Worm (Caenorhabditis elegans) whole organism, L4/young adult: ENCODE data around the gene vps-53.
A peak's percentile ranks its signal among the peaks of the same experiment; 100 is the strongest.

Source experiments
- W03F9.2 ChIP-seq: fragments of 150-350 bp; optimal IDR thresholded peaks from 2 replicates; lab custom pipeline; 2014; ENCODE audit warnings: missing biosample characterization, missing genetic modification characterization
- dao-5 ChIP-seq: sonication (generic microtip); optimal IDR thresholded peaks from 2 replicates; lab custom pipeline; 2016; ENCODE audit warnings: missing genotype, missing genetic modification characterization, moderate library complexity, missing compliant biosample characterization
- him-1 ChIP-seq: sonication (generic microtip); optimal IDR thresholded peaks from 2 replicates; lab custom pipeline; 2016; ENCODE audit warnings: missing genotype, missing genetic modification reagents, missing genetic modification characterization, missing compliant biosample characterization

vps-53 gene

DNA sequence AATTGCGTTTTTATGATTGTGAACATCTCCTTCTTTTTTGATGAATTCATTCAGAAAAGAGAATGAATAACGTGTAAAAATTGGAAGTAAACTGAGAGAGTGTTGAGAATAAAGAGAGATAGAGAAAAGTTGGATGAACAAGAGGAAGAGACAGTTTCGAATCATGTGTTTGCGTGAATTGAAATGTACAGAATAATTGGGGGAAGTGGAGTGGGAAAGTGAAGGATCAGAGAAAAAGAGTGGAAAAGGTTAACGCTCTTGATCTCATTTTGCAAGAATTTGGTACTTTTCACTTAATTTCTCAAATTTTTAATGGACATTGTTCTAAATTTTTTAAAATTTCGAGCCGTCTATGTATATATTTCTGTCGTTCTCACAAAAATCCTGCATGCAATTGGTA lies 24.0 kb downstream of the vps-53 start:
- TF ChIP-seq dao-5 (tag; lab: Kevin White, UChicago), result no peak
- TF ChIP-seq him-1 (tag; lab: Kevin White, UChicago), result no peak
- TF ChIP-seq W03F9.2, result no peak

DNA sequence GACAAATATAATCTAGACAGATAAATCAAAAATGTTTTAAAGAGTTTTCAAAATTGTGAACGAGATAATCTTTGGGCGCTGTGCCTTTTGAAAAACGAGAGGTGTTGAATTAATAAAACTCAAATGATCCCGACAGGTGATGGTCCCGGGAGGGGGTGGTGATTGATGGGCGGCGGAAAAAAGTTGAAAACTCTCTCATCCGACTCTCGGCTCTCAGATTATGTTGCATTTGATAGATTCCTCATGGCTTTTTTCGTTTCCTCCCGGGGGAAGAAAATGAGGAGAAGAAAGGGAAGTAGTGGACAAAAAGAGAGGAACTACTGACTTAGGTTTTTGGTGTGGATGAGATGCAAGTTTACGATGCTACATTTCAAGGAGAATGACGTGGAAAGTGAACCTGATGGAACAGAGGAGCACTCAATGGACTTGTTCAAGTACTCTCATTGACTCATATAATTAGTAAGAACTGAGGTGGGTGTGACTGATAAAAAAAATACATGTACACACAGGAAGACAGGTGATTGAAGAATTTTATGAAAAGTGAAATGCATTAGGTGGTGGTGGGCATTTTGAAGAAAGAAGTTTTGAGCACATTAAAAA lies 25.9 kb downstream of the vps-53 start:
- TF ChIP-seq him-1 (tag; lab: Kevin White, UChicago) (no peak), dao-5 (tag; lab: Kevin White, UChicago) (no peak)

DNA sequence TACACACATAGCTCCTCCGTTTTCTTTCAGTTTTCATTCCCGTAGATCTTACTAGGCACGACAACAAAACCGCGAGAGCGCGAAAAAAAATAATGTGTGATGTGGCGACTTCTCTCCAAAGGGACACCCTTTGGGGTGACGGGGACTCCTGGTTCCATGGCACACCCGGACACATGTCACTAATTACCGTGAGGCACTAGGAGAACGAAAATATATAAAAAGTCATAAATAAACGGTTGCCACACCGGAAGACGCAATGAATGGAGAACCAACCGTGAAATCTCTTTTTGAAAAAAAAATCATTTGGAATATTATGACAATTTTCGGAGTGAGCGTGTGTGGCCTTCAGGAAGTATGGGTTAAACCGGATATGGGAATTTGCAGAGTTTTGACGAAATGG lies 26.9 kb downstream of the vps-53 start:
- TF ChIP-seq W03F9.2 (no peak), dao-5 (tag; lab: Kevin White, UChicago) (no peak), him-1 (tag; lab: Kevin White, UChicago) (no peak)

DNA sequence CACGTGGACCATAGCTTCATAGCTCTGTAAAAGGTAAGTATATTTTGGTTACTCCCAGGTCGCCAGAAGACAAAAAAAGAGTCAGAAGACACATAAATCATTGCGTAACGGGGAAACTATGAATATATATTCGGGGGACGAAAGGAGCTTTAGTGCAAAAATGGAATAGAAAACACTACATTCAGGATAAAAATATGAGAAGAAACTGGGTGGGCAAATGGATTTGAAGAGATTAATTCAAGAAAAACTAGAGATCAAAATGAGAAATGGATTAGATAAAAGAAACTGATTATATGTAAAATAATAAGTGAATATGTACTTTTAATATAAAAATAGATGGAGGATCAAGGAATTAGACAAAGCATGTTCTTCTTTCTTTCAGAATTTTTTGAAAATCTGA lies 29.9 kb downstream of the vps-53 start, which contains the start of gene C07A9.12:
Gene C07A9.12, minus strand, starts transcription at position 101 of the 400 bp plus-strand sequence.
- TF ChIP-seq W03F9.2, result no peak
- no peak for TF ChIP-seq him-1 (tag; lab: Kevin White, UChicago)
- no peak for TF ChIP-seq dao-5 (tag; lab: Kevin White, UChicago)

DNA sequence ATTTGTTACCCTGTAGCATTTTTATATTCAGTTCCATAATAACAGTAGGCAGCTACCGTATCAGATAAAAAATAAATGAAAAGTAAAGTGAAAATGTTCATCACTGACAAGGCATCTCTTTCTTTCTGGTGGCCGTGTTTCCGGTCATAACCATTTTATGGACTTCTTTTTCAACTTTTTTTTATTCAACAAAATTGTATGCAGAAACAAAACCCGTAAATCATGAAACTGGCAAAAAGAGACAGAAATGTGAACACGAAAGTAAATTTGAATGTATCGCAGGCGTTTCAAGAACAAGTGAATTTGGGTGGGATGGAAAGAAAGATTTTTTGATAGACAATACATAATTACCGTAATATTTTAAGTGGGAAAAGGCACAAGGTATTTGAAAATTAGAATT lies 32.2 kb downstream of the vps-53 start, which contains the start of gene clec-162:
Gene clec-162, minus strand, starts transcription at position 101 of the 400 bp plus-strand sequence.
- TF ChIP-seq W03F9.2 (no peak), dao-5 (tag; lab: Kevin White, UChicago) (no peak), him-1 (tag; lab: Kevin White, UChicago) (no peak)

DNA sequence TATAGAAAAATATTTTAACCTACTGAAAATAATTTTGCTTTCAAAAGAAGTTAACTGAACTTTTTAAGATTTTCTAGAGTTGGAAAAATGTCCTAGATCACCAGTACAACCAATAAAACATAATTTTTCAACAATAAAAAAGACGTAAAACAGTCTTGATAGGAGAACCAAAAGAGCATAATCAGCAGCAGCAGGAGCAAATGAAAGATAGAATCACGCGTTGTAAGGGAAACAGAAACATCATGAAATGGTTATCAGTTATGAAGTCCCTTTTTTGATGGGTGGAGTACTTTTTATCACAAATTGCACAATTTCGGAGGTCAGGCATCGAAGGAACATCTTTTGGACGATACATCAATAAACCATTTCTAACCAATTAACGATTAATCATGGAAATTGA lies 35.3 kb downstream of the vps-53 start:
- no peak for TF ChIP-seq W03F9.2
- TF ChIP-seq dao-5 (tag; lab: Kevin White, UChicago), result no peak
- TF ChIP-seq him-1 (tag; lab: Kevin White, UChicago), result no peak

DNA sequence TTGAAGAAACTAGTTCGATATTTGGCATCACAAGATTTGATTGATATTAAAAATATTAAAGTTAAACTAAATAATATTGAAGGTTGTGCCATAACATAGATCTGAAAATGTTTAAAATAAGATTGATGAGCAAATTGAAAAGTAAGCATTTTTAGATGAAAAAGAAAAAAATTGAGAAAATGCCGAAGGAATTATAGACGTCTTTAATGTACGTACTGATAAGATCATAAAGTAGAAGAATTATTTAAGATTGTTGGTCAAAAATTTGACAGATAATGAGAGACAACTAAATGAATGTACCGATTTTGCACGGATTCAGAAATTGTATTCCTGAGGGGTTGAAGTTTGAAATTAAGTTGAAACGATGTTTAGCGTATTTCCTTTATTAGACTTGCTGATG lies 37.1 kb downstream of the vps-53 start, which contains the start of gene ncx-7:
Gene ncx-7, minus strand, starts transcription at position 101 of the 400 bp plus-strand sequence.
- TF ChIP-seq dao-5 (tag; lab: Kevin White, UChicago) (no peak), W03F9.2 (no peak), him-1 (tag; lab: Kevin White, UChicago) (no peak)

DNA sequence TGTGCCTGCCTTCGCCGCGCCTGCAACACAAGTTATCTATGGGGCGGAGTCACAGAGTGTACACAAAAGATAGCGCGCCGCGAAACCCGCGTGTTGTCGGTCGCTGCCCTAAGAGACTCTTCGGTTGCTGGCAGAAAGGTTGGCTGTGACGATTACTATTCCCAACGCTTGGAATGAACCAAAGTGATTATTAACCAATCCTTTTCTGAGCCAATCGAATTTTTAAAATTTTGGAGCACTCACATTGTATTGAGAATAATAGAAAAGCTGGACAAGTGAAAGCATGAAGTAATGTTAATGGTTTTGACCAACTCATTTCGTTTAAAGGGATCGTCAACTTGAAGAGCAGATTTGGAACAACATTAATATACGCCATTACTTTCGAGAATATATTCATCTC lies 40.1 kb downstream of the vps-53 start:
- TF ChIP-seq him-1 (tag; lab: Kevin White, UChicago) (no peak), dao-5 (tag; lab: Kevin White, UChicago) (peak; percentile 32), W03F9.2 (peak; percentile 32)

DNA sequence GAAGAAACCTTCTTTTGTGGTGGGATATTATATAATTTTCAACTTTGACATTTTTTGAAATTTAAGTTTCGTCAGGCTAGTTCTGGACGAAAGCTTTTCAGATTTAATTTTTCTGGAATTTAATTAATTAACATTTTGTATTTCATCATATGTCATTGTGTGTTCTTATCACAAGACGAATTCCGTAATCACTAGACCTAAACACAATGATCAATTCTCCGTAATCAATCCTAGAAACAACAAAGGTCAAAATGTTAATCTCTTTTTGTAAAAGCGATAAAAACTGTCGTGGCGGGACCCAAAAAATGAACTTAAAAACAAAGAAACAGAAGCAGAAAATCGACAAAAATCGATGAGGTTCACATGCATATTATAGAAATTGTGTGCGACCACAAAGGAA lies 42.6 kb downstream of the vps-53 start:
- no peak for TF ChIP-seq him-1 (tag; lab: Kevin White, UChicago)
- TF ChIP-seq W03F9.2, result no peak
- TF ChIP-seq dao-5 (tag; lab: Kevin White, UChicago), result no peak

DNA sequence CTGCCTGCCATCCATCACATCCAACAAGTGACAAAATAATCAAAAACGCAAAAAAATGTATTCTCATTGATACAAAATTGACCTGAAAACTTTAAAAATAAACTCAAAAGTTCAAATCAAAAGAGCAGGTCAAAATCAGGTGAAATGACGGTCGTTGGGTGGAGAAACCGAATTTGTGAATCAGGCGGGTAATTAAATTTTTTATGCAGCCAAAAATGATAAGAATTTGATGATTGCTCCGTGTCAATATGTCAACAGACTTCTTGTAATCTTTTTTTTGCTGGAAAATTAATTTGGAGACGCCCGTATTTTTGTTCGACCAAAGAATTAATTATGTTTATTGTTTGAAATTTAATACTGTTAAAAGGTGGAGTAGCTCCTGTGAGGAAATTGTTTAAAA lies 43.5 kb downstream of the vps-53 start, which contains the start of gene ncx-6:
Gene ncx-6, minus strand, starts transcription at position 88 of the 400 bp plus-strand sequence.
- TF ChIP-seq him-1 (tag; lab: Kevin White, UChicago) (no peak), W03F9.2 (no peak), dao-5 (tag; lab: Kevin White, UChicago) (no peak)

DNA sequence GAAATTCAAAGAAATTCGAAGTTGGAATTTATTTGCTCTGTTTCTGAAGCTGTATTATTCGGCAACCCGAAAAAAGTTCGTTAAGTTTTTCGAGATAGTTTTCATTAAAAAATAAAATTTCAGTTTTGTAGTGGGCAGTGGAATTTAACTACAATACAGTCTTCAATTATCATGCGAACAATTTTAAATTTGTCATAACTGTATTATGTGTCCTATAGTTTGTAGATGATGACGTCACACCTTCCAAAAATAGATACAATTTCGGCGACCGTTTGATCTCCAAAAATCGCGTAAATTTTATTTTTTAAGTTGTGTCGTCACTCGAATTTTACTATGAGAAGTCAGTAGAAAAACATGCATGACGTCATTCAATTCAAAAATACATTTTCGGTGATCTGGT lies 44.1 kb downstream of the vps-53 start:
- no peak for TF ChIP-seq dao-5 (tag; lab: Kevin White, UChicago)
- no peak for TF ChIP-seq W03F9.2

DNA sequence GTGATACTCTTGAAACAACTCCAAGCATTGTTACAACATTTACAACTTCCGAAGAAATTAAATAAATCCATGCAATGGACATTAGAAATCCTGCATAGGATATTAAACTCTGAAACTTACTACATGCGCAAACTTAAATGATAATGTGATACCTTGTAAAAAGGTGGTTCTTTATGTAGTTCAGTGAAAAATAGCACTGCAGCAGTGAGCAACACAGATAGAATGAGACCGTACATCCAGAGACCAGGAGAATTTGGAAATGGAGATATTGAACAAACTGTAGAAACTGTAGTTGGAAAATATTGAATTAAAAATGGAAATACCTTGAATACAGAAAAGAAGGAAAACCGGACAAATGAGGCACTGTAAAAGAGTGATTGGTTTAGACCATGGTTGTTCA lies 46.2 kb downstream of the vps-53 start:
- TF ChIP-seq W03F9.2, result no peak
- TF ChIP-seq dao-5 (tag; lab: Kevin White, UChicago), result no peak
- TF ChIP-seq him-1 (tag; lab: Kevin White, UChicago), result no peak

DNA sequence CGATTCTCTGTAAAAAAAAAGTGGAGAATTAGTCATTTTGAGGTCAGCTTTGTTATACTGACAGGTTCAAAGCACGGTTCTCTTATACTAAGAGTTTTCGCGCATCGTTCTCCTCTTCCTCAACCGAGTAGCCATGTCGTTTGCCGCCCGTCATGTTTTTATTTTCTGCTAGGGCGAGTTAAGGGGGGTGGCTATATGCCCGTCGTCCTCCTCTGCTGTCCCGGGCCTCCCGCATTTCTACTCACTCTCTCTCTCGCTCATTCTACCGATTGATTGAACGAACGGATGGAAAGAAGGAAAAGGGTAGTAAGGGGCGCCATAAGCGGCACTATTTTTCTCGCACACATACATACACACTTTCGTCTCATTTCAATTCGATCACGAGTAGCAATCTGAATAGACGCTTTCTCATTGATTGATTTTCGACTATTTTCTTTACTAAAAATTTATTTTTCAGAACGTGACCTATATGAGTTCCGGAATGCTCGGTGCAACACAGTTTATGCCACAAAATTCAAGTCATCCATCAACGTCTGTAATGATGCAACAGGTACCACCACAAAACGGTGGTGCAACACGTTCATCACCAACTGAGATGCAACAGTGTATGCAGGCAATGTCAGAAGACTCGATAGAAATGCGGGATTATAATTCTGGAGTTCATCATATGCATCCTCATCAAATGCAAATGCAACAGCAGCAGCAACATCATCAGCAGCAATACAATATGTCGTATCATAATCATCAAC lies 52.0 kb downstream of the vps-53 start:
- TF ChIP-seq him-1 (tag; lab: Kevin White, UChicago) (no peak), W03F9.2 (no peak), dao-5 (tag; lab: Kevin White, UChicago) (no peak)

DNA sequence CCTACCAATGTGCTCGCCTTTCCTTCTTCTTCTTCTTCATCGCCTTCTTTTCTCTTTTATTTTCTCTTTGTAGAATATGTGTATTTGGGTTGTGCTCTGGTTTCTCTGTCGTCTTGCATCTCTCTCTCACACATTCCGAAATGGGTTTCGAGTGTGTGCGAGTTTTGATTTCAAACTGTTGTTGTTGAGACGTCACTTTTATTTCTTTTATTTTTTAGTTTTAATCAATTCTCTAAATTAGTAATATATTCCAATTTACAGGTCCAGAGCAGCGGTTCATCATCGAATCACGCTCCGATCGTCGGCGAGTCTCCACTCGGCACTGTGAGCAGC lies 52.7 kb downstream of the vps-53 start:
- TF ChIP-seq W03F9.2 (no peak), dao-5 (tag; lab: Kevin White, UChicago) (no peak), him-1 (tag; lab: Kevin White, UChicago) (no peak)
